Fruit fly (Drosophila melanogaster): Measurements from ENCODE around the gene CG13692.
A peak's percentile ranks its signal among the peaks of the same experiment; 100 is the strongest.

Gene CG13692

DNA sequence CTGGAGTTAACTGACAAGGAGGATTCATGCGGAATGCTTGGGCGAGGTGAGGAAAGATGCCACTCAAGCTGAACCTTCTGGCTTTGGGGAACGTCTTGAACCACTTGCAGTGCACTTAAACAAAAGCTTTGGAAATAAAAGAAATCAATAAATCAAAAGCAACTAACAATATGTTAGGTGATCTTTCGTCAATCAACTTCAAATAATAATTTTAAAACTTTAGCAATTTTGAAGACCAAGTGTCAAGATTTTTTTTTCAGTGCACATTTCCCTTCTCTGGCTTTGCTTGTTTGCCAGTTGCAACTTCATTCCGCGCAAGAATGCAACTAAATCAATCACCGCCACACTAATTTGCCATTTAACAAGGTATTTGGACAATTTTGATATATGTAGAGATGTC lies 38.8 kb upstream of the CG13692 start (continued):
- TF ChIP-seq lola (GFP tag; optimal IDR thresholded peaks at IDR 0.05) (no peak), phol (tag; optimal IDR thresholded peaks at IDR 0.05) (peak; percentile 41), CG18262 (tag; optimal IDR thresholded peaks at IDR 0.05) (peak; percentile 21), CG18764 (GFP tag; optimal IDR thresholded peaks at IDR 0.05) (no peak), scrt (GFP tag; optimal IDR thresholded peaks at IDR 0.05) (no peak), CG8388 (GFP tag; optimal IDR thresholded peaks at IDR 0.05) (peak; percentile 7), Ravus (GFP tag; IDR thresholded peaks at IDR 0.05) (no peak), CG14965 (GFP tag; optimal IDR thresholded peaks at IDR 0.05; ENCODE audit: borderline replicate concordance) (no peak), CG4328 (GFP tag; optimal IDR thresholded peaks at IDR 0.05) (no peak), Blimp-1 (GFP tag; optimal IDR thresholded peaks at IDR 0.05) (peak; percentile 35), CG17385 (GFP tag; optimal IDR thresholded peaks at IDR 0.05) (no peak), Oaz (GFP tag; IDR thresholded peaks at IDR 0.05) (no peak), Dfd (GFP tag; optimal IDR thresholded peaks at IDR 0.05) (no peak), ab (GFP tag; optimal IDR thresholded peaks at IDR 0.05) (no peak), Adf1 (GFP tag; IDR thresholded peaks at IDR 0.05) (no peak), Med (GFP tag) (peak; percentile 44), nom (GFP tag; optimal IDR thresholded peaks at IDR 0.05) (peak; percentile 1), dysf (GFP tag; IDR thresholded peaks at IDR 0.05) (peak; percentile 33; the same call in 1 of the 3 replicates), CoRest (tag; optimal IDR thresholded peaks at IDR 0.05) (no peak), nmo (GFP tag; optimal IDR thresholded peaks at IDR 0.05) (peak; percentile 10), chn (GFP tag; optimal IDR thresholded peaks at IDR 0.05) (no peak), CG12391 (tag; optimal IDR thresholded peaks at IDR 0.05) (peak; percentile 1), CG10979 (tag; optimal IDR thresholded peaks at IDR 0.05) (peak; percentile 47), gfzf (GFP tag; optimal IDR thresholded peaks at IDR 0.05) (no peak), Dip3 (GFP tag; optimal IDR thresholded peaks at IDR 0.05) (no peak), CG15269 (tag; optimal IDR thresholded peaks at IDR 0.05) (no peak), dmrt11E (tag; optimal IDR thresholded peaks at IDR 0.05) (peak; percentile 40), CG31441 (GFP tag; IDR thresholded peaks at IDR 0.05) (0 out of 2 replicates have a peak, but pooled peaks have one; percentile 9), Sox100B (GFP tag; optimal IDR thresholded peaks at IDR 0.05) (no peak), CG2712 (tag; optimal IDR thresholded peaks at IDR 0.05) (peak; percentile 44), Doc2 (GFP tag; IDR thresholded peaks at IDR 0.05) (no peak), Myb (GFP tag; optimal IDR thresholded peaks at IDR 0.05) (no peak), Bteb2 (GFP tag; optimal IDR thresholded peaks at IDR 0.05) (no peak), CG9609 (GFP tag; optimal IDR thresholded peaks at IDR 0.05) (no peak), Gsc (GFP tag; IDR thresholded peaks at IDR 0.05) (no peak), CG10209 (GFP tag; optimal IDR thresholded peaks at IDR 0.05) (no peak), exex (tag; optimal IDR thresholded peaks at IDR 0.05) (no peak), CG12942 (GFP tag; optimal IDR thresholded peaks at IDR 0.05) (no peak), ERR (GFP tag; optimal IDR thresholded peaks at IDR 0.05) (no peak), CG16779 (GFP tag; IDR thresholded peaks at IDR 0.05) (no peak), Ada2b (GFP tag; IDR thresholded peaks at IDR 0.05) (peak; percentile 26; the same call in 1 of the 2 replicates), br (optimal IDR thresholded peaks at IDR 0.05) (no peak), CG6689 (GFP tag; IDR thresholded peaks at IDR 0.05) (peak; percentile 48; the same call in 1 of the 2 replicates), slou (GFP tag; optimal IDR thresholded peaks at IDR 0.05) (no peak), CG4424 (GFP tag; optimal IDR thresholded peaks at IDR 0.05) (peak; percentile 12), klu (GFP tag; IDR thresholded peaks at IDR 0.05) (no peak), MBD-R2 (GFP tag; IDR thresholded peaks at IDR 0.05) (no peak), luna (GFP tag; optimal IDR thresholded peaks at IDR 0.05) (no peak), CG9797 (GFP tag; optimal IDR thresholded peaks at IDR 0.05) (no peak), vvl (GFP tag; IDR thresholded peaks at IDR 0.05) (no peak), NC2α (GFP tag; optimal IDR thresholded peaks at IDR 0.05) (no peak), dmrt99B (tag; optimal IDR thresholded peaks at IDR 0.05) (no peak)

Measured in whole organism, embryonic.